Worm (Caenorhabditis elegans) whole organism, early embryonic: ENCODE results near the gene R02E4.3.

Experiments
- B0310.2 ChIP-seq: sonication (generic microtip); optimal IDR thresholded peaks from 2 replicates; lab custom pipeline; 2016; ENCODE audit warnings: mild to moderate bottlenecking, missing genetic modification characterization, missing compliant biosample characterization
- F13C5.2 ChIP-seq: sonication (generic microtip); optimal IDR thresholded peaks from 2 replicates; lab custom pipeline; 2017; ENCODE audit warnings: mild to moderate bottlenecking, missing genetic modification characterization, inconsistent platforms, missing compliant biosample characterization
- aly-1 ChIP-seq: sonication (generic microtip); optimal IDR thresholded peaks from 2 replicates; lab custom pipeline; 2016; ENCODE audit warnings: missing genetic modification characterization, missing compliant biosample characterization
- ama-1 ChIP-seq: fragments of 150-350 bp; optimal IDR thresholded peaks from 2 replicates; lab custom pipeline; 2014
- ceh-13 ChIP-seq: fragments of 200-800 bp; sonication (Bioruptor generic); optimal IDR thresholded peaks from 2 replicates; lab custom pipeline; 2018; ENCODE audit warnings: mild to moderate bottlenecking, missing genetic modification characterization, missing compliant biosample characterization
- ceh-36 ChIP-seq: sonication (generic microtip); optimal IDR thresholded peaks from 2 replicates; lab custom pipeline; 2016; ENCODE audit warnings: missing genetic modification characterization, inconsistent platforms, missing compliant biosample characterization
- ets-7 ChIP-seq: sonication (generic microtip); optimal IDR thresholded peaks from 2 replicates; lab custom pipeline; 2016; ENCODE audit warnings: missing genotype, missing genetic modification characterization, missing compliant biosample characterization
- flt-1 ChIP-seq: fragments of 200-800 bp; sonication (Bioruptor generic); IDR thresholded peaks from 2 replicates; pipeline ENCODE4 v1.3.6; 2022; ENCODE audit warnings: missing genetic modification characterization, missing compliant biosample characterization
- hmbx-1 ChIP-seq: sonication (generic microtip); optimal IDR thresholded peaks from 2 replicates; lab custom pipeline; 2016; ENCODE audit warnings: mild to moderate bottlenecking, missing genetic modification characterization, missing compliant biosample characterization
- hmg-4 ChIP-seq: fragments of 200-800 bp; sonication (Bioruptor generic); optimal IDR thresholded peaks from 2 replicates; lab custom pipeline; 2018; ENCODE audit warnings: mild to moderate bottlenecking, missing genetic modification characterization, missing compliant biosample characterization
- hnd-1 ChIP-seq: sonication (generic microtip); optimal IDR thresholded peaks from 2 replicates; lab custom pipeline; 2016; ENCODE audit warnings: missing genetic modification characterization, missing compliant biosample characterization
- pes-1 ChIP-seq: fragments of 200-800 bp; sonication (Bioruptor generic); IDR thresholded peaks from 2 replicates; pipeline ENCODE4 v1.3.6; 2022; ENCODE audit warnings: missing genetic modification reagents, missing genetic modification characterization, missing compliant biosample characterization
- scrt-1 ChIP-seq: fragments of 200-800 bp; sonication (Bioruptor generic); IDR thresholded peaks from 2 replicates; pipeline ENCODE4 v1.3.6; 2022; ENCODE audit warnings: missing genetic modification characterization, missing compliant biosample characterization
- sea-1 ChIP-seq: fragments of 200-800 bp; sonication (Bioruptor generic); conservative IDR thresholded peaks from 2 replicates; pipeline ENCODE4 v1.3.6; 2022; ENCODE audit warnings: missing genetic modification characterization, missing compliant biosample characterization
- tbx-11 ChIP-seq: fragments of 200-800 bp; sonication (Bioruptor generic); IDR thresholded peaks from 2 replicates; pipeline ENCODE4 v1.3.6; 2022; ENCODE audit warnings: missing genetic modification characterization, missing compliant biosample characterization
- tbx-37 ChIP-seq: fragments of 200-800 bp; sonication (Bioruptor generic); conservative IDR thresholded peaks from 2 replicates; pipeline ENCODE4 v1.3.6; 2022; ENCODE audit warnings: missing genetic modification reagents, missing genetic modification characterization, missing compliant biosample characterization
- tra-4 ChIP-seq: sonication (generic microtip); optimal IDR thresholded peaks from 2 replicates; lab custom pipeline; 2017; ENCODE audit warnings: missing genetic modification characterization, missing compliant biosample characterization

Gene R02E4.3

ce11 chrX:4109970-4110369 is 8.0 kb upstream of the R02E4.3 start:
- TF ChIP-seq tbx-37 (GFP tag; lab: Robert Waterston, UW) (no peak), sea-1 (no peak), hmbx-1 (tag; lab: Kevin White, UChicago) (no peak), ceh-36 (tag; lab: Kevin White, UChicago) (no peak), hmg-4 (GFP tag; lab: Kevin White, UChicago) (no peak), flt-1 (no peak), scrt-1 (GFP tag; lab: Robert Waterston, UW) (no peak), ama-1 (lab: Kevin White, UChicago) (no peak), aly-1 (tag; lab: Kevin White, UChicago) (no peak), hnd-1 (tag; lab: Kevin White, UChicago) (no peak), tra-4 (no peak), ceh-13 (no peak), F13C5.2 (no peak), B0310.2 (tag; lab: Kevin White, UChicago) (no peak), ets-7 (tag; lab: Kevin White, UChicago) (no peak), tbx-11 (GFP tag; lab: Robert Waterston, UW) (no peak)

- TF ChIP-seq hmbx-1 (tag; lab: Kevin White, UChicago) (no peak), ceh-13 (no peak), tra-4 (no peak), hnd-1 (tag; lab: Kevin White, UChicago) (no peak), sea-1 (no peak), flt-1 (no peak), tbx-11 (GFP tag; lab: Robert Waterston, UW) (no peak), ceh-36 (tag; lab: Kevin White, UChicago) (no peak), F13C5.2 (no peak), scrt-1 (GFP tag; lab: Robert Waterston, UW) (no peak), pes-1 (GFP tag; lab: Robert Waterston, UW) (no peak), B0310.2 (tag; lab: Kevin White, UChicago) (no peak)
These were observed 5.1 kb upstream of the R02E4.3 start, which contains the start of gene R02E4.2 for ce11 chrX:4106896-4107505. Gene R02E4.2, plus strand, starts transcription at chrX:4107455.

- no peak for TF ChIP-seq hnd-1 (tag; lab: Kevin White, UChicago)
- TF ChIP-seq tra-4 = no peak
- TF ChIP-seq scrt-1 (GFP tag; lab: Robert Waterston, UW) = no peak
- TF ChIP-seq flt-1 = no peak
- no peak for TF ChIP-seq hmbx-1 (tag; lab: Kevin White, UChicago)
- no peak for TF ChIP-seq F13C5.2
- no peak for TF ChIP-seq aly-1 (tag; lab: Kevin White, UChicago)
These were observed 2.5 kb upstream of the R02E4.3 start, which contains the start of gene R02E4.1 for ce11 chrX:4104435-4104834. Gene R02E4.1, minus strand, starts transcription at chrX:4104535.

DNA sequence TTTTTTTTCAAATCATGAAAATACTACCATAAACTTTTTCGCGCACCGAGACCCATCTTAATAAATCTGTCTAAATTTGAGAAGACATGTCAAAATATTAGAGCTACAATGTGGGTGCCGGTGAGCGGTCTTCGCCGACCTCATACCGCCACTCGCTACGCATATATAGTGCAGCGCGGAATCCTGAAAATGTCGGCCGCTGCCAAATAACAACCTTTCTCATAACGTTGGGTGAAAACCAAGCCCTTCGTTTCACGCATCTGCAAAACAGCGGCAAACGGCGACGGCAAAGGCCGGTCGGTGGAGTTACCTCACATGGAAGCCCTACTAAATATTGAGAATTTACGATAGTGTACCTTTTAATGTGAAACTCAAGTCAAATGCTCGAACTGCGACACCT is 1.1 kb upstream of the R02E4.3 start:
- TF ChIP-seq B0310.2 (tag; lab: Kevin White, UChicago) (no peak), tbx-11 (GFP tag; lab: Robert Waterston, UW) (no peak)

DNA sequence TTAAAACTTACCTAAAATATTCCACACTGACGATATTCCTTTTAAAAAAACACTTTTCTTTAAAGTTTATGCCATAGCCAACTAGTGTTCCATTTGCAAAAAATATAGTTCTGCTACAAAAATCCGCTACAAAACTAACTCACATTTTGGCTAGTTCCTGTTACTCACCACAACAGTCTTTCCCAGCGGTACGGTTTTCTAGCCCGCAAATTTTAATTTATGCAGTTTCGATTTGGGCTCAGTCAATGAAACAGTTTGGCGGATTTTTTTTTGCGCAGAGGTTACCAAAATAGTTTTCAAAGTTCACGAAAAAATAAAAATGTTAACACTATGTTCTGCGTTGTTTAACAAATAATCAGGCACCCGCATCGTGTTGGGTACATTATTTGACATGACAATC is 712 bp downstream of the R02E4.3 start:
- TF ChIP-seq ceh-36 (tag; lab: Kevin White, UChicago) = no peak
- TF ChIP-seq hmbx-1 (tag; lab: Kevin White, UChicago) = no peak
- TF ChIP-seq pes-1 (GFP tag; lab: Robert Waterston, UW) = no peak

DNA sequence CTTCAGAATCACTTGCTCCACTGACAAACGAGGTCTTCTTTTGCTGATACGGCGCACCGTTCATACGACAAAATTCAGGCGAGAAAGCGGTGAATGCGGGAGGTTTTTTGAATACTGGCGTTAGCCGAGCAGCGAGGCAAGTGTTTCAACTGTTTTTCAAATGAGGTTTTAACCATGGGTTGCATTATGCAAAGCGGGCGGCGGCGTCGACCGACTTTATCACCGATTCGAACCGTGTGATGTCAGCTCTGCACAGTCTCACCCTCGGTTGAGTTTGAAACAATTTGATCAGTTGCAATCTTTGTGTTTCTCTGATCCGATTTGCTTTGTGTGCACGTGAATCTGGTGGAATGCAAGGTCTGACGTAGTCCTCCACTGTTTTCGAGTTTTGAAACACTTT is 1.5 kb downstream of the R02E4.3 start, which contains the start of gene clh-4:
Gene clh-4 (minus strand): TSS at position 101 of the 400 bp plus-strand sequence.
- TF ChIP-seq pes-1 (GFP tag; lab: Robert Waterston, UW) (no peak), B0310.2 (tag; lab: Kevin White, UChicago) (no peak), sea-1 (no peak), aly-1 (tag; lab: Kevin White, UChicago) (no peak), hnd-1 (tag; lab: Kevin White, UChicago) (no peak), ets-7 (tag; lab: Kevin White, UChicago) (no peak), F13C5.2 (no peak), ceh-13 (no peak)

ce11 chrX:4094979-4095378 is 6.9 kb downstream of the R02E4.3 start:
- TF ChIP-seq ceh-36 (tag; lab: Kevin White, UChicago) (no peak), F13C5.2 (no peak), pes-1 (GFP tag; lab: Robert Waterston, UW) (no peak), tra-4 (no peak), B0310.2 (tag; lab: Kevin White, UChicago) (no peak), flt-1 (no peak), sea-1 (no peak), ceh-13 (no peak), scrt-1 (GFP tag; lab: Robert Waterston, UW) (no peak), hmbx-1 (tag; lab: Kevin White, UChicago) (no peak), aly-1 (tag; lab: Kevin White, UChicago) (no peak), ama-1 (lab: Kevin White, UChicago) (no peak), tbx-11 (GFP tag; lab: Robert Waterston, UW) (no peak)

ce11 chrX:4088943-4089342 is 13.0 kb downstream of the R02E4.3 start:
- TF ChIP-seq ets-7 (tag; lab: Kevin White, UChicago) (no peak), tra-4 (no peak), tbx-11 (GFP tag; lab: Robert Waterston, UW) (no peak), ama-1 (lab: Kevin White, UChicago) (no peak), sea-1 (no peak), F13C5.2 (no peak), ceh-13 (no peak), hmg-4 (GFP tag; lab: Kevin White, UChicago) (no peak), ceh-36 (tag; lab: Kevin White, UChicago) (no peak), flt-1 (no peak), B0310.2 (tag; lab: Kevin White, UChicago) (no peak), scrt-1 (GFP tag; lab: Robert Waterston, UW) (no peak), hmbx-1 (tag; lab: Kevin White, UChicago) (no peak), tbx-37 (GFP tag; lab: Robert Waterston, UW) (no peak)
